Fruit fly (Drosophila melanogaster): ENCODE measurements around the gene Orc2.

DNA sequence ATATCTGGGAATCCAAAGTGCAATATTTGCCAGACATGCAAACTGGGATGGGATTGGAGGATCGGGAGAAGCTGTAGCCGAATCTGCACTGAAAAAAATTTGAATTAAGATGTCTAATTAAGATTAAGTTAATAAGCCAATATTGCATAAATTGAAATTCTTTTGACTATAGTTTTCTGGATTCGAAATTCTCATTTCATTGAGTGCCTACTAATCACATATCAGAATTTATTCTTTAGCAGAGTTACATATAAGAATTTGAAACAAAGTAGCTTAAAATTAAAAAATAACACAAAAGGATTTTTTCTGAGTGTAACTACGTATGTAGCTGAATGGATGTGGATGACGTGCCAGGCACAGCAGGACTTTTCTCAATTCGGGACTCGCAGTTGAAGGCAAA lies 32.9 kb upstream of the Orc2 start:
- no peak for TF ChIP-seq CG8478 (optimal IDR thresholded peaks at IDR 0.05)
- no peak for TF ChIP-seq CTCF (optimal IDR thresholded peaks at IDR 0.05)
